Worm (Caenorhabditis elegans) whole organism, late embryonic: ENCODE results near the gene gkow-1.

Experiments
- elt-2 ChIP-seq: sonication (generic microtip); optimal IDR thresholded peaks from 2 replicates; lab custom pipeline; 2016; ENCODE audit warnings: missing genetic modification reagents, missing genetic modification characterization, missing compliant biosample characterization
- nfya-1 ChIP-seq: sonication (generic microtip); optimal IDR thresholded peaks from 2 replicates; lab custom pipeline; 2017; ENCODE audit warnings: missing genetic modification characterization, mild to moderate bottlenecking, missing compliant biosample characterization, antibody characterized with exemption, moderate library complexity
- tbx-7 ChIP-seq: sonication (generic microtip); optimal IDR thresholded peaks from 2 replicates; lab custom pipeline; 2016; ENCODE audit warnings: missing genotype, missing genetic modification characterization, missing compliant biosample characterization
- unc-86 ChIP-seq: sonication (generic microtip); optimal IDR thresholded peaks from 2 replicates; lab custom pipeline; 2016; ENCODE audit warnings: missing genetic modification characterization, missing compliant biosample characterization

DNA sequence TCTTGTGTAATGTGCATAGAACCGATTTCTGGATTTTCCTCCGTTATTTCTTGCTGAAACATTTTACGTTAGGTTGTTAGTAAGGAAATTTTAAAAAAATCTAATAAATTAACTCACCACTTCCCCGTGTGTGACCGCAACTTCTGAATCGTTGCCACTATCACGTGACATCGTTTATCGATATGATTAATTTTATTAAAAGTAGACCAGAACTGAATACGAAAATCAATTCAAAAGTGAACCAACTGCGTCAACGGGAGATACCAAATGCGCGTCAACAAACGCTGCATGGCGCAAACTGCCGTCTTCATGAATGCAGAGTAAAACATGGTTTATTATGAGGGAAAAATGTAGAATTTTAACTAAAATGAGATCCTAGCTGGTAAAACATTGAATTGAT lies 8.1 kb downstream of the gkow-1 start, which contains the start of gene sir-2.1:
- TF ChIP-seq elt-2 (tag; lab: Kevin White, UChicago) (no peak), unc-86 (tag; lab: Kevin White, UChicago) (no peak), tbx-7 (tag; lab: Kevin White, UChicago) (no peak), nfya-1 (tag; lab: Kevin White, UChicago) (no peak)
